Worm (Caenorhabditis elegans) whole organism, L3 larva: ENCODE results near the gene K10D6.4.

ENCODE experiments used
- aly-2 ChIP-seq: fragments of 150-350 bp; optimal IDR thresholded peaks from 2 replicates; lab custom pipeline; 2014; ENCODE audit warnings: missing biosample characterization, missing genetic modification characterization
- ceh-82 ChIP-seq: fragments of 150-350 bp; optimal IDR thresholded peaks from 2 replicates; lab custom pipeline; 2014; ENCODE audit warnings: missing biosample characterization, missing genetic modification characterization
- ceh-9 ChIP-seq: sonication (generic microtip); optimal IDR thresholded peaks from 2 replicates; lab custom pipeline; 2018; ENCODE audit warnings: missing biosample characterization, missing genetic modification characterization
- elt-1 ChIP-seq: fragments of 150-350 bp; optimal IDR thresholded peaks from 2 replicates; lab custom pipeline; 2014; ENCODE audit warnings: missing biosample characterization, missing genetic modification characterization
- elt-2 ChIP-seq: sonication (generic microtip); optimal IDR thresholded peaks from 2 replicates; lab custom pipeline; 2016; ENCODE audit warnings: missing genetic modification reagents, mild to moderate bottlenecking, missing genetic modification characterization, missing compliant biosample characterization
- elt-3 ChIP-seq, 3 experiments: fragments of 150-350 bp in 1 of 3; sonication (generic microtip) in 2 of 3; optimal IDR thresholded peaks; 2 replicates in 2 of 3; 4 replicates in 1 of 3; lab custom pipeline; 2014 to 2017; ENCODE audit warnings: missing biosample characterization in 3 of 3, missing genetic modification characterization in 3 of 3
- fkh-10 ChIP-seq: sonication (generic microtip); optimal IDR thresholded peaks from 2 replicates; lab custom pipeline; 2017; ENCODE audit warnings: missing biosample characterization, missing genetic modification reagents, missing genetic modification characterization
- hmg-11 ChIP-seq: sonication (generic microtip); optimal IDR thresholded peaks from 2 replicates; lab custom pipeline; 2016; ENCODE audit warnings: missing genetic modification characterization, missing compliant biosample characterization
- mdl-1 ChIP-seq: fragments of 150-350 bp; optimal IDR thresholded peaks from 2 replicates; lab custom pipeline; 2014; ENCODE audit warnings: missing biosample characterization, missing genetic modification characterization
- nhr-237 ChIP-seq: fragments of 150-350 bp; optimal IDR thresholded peaks from 2 replicates; lab custom pipeline; 2014; ENCODE audit warnings: missing biosample characterization, missing genetic modification characterization
- nhr-25 ChIP-seq: sonication (generic microtip); optimal IDR thresholded peaks from 2 replicates; lab custom pipeline; 2017; ENCODE audit warnings: missing biosample characterization, missing genetic modification characterization
- pha-4 ChIP-seq: fragments of 150-350 bp; optimal IDR thresholded peaks from 2 replicates; lab custom pipeline; 2014; ENCODE audit warnings: missing biosample characterization, missing genetic modification reagents, missing genetic modification characterization
- pqm-1 ChIP-seq: fragments of 150-350 bp; optimal IDR thresholded peaks from 2 replicates; lab custom pipeline; 2017; ENCODE audit warnings: missing biosample characterization, missing genetic modification characterization, inconsistent platforms
- tbx-2 ChIP-seq: sonication (generic microtip); optimal IDR thresholded peaks from 2 replicates; lab custom pipeline; 2016; ENCODE audit warnings: mild to moderate bottlenecking, missing genetic modification characterization, missing compliant biosample characterization

DNA sequence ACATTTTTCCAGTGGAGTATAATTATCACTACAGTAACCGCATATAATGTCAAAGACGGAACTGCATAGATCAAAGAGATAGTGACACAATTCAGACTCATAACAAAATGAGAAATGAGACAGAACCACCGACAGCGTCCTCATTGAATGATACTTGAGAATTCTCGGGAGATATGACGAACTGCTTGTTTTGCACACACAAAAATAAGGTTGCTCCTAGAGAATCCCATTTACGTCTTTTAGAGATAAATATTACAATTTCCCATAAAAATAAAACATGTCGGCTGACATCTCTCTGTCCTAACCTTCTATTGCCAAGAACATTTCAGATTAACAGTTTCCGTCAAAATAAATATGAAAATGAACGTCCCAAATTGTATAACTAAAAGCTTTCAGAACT, 46.2 kb upstream of the K10D6.4 start, which contains the start of gene srg-38:
- TF ChIP-seq tbx-2 (tag; lab: Kevin White, UChicago) (no peak), elt-2 (tag; lab: Kevin White, UChicago) (no peak), elt-1 (tag; lab: Kevin White, UChicago) (no peak), fkh-10 (GFP tag; lab: Kevin White, UChicago) (no peak), ceh-9 (tag; lab: Kevin White, UChicago) (no peak), mdl-1 (no peak), elt-3 (tag; optimal IDR thresholded peaks at IDR 0.05; lab: Kevin White, UChicago) (no peak), pqm-1 (tag; lab: Kevin White, UChicago) (no peak), aly-2 (tag; lab: Kevin White, UChicago) (no peak), nhr-237 (tag; lab: Kevin White, UChicago) (no peak), ceh-82 (tag; lab: Kevin White, UChicago) (no peak), nhr-25 (tag; lab: Kevin White, UChicago) (no peak), pha-4 (tag; lab: Kevin White, UChicago) (no peak), hmg-11 (no peak)
